Worm (Caenorhabditis elegans): Measurements from ENCODE around the gene fbxa-76.

Gene fbxa-76

ce11 chrIII:1201958-1202596 is 46.9 kb downstream of the fbxa-76 start, which contains the start of the genes mrpl-45 and Y119D3B.12:
TSS of gene mrpl-45 (minus strand) at chrIII:1202008.
TSS of gene Y119D3B.12 (plus strand) at chrIII:1202546.
- no peak for TF ChIP-seq klf-2 (GFP tag; conservative IDR thresholded peaks at IDR 0.05)
- peak; percentile 63 for TF ChIP-seq cog-1 (tag; optimal IDR thresholded peaks at IDR 0.05)
- no peak for TF ChIP-seq med-1 (GFP tag; optimal IDR thresholded peaks at IDR 0.05; ENCODE audit: insufficient read depth)
- TF ChIP-seq ztf-29 (GFP tag; IDR thresholded peaks at IDR 0.05): no peak
- no peak for TF ChIP-seq tab-1 (GFP tag; IDR thresholded peaks at IDR 0.05)
- 0 out of 2 replicates have a peak, but pooled peaks have one; percentile 59 for TF ChIP-seq flt-1 (GFP tag; IDR thresholded peaks at IDR 0.05)
- TF ChIP-seq ztf-23 (GFP tag; IDR thresholded peaks at IDR 0.05): peak; percentile 67; the same call in 1 of the 2 replicates
- TF ChIP-seq T22C8.4 (GFP tag; IDR thresholded peaks at IDR 0.05): peak; percentile 37; the same call in 1 of the 2 replicates
